Worm (Caenorhabditis elegans) whole organism, L4 larva: ENCODE data around the gene ckb-4.
A peak's percentile ranks its signal among the peaks of the same experiment; 100 is the strongest.

ENCODE experiments used
- F10B5.3 ChIP-seq: sonication (generic microtip); optimal IDR thresholded peaks from 2 replicates; lab custom pipeline; 2016; ENCODE audit warnings: mild to moderate bottlenecking, missing genetic modification characterization, missing compliant biosample characterization
- F26F4.8 ChIP-seq: fragments of 200-800 bp; sonication (Bioruptor generic); conservative IDR thresholded peaks from 2 replicates; pipeline ENCODE4 v1.3.6; 2022; ENCODE audit warnings: missing genetic modification characterization, missing compliant biosample characterization
- F49E8.2 ChIP-seq: sonication (generic microtip); optimal IDR thresholded peaks from 2 replicates; lab custom pipeline; 2016; ENCODE audit warnings: missing compliant biosample characterization, mild to moderate bottlenecking, missing genetic modification characterization, borderline replicate concordance
- T20F7.1 ChIP-seq: fragments of 200-800 bp; sonication (Bioruptor generic); optimal IDR thresholded peaks from 2 replicates; lab custom pipeline; 2018; ENCODE audit warnings: mild to moderate bottlenecking, missing genetic modification characterization, missing compliant biosample characterization
- Y105C5A.15 ChIP-seq: fragments of 200-800 bp; sonication (Bioruptor generic); IDR thresholded peaks from 2 replicates; pipeline ENCODE4 v1.3.6; 2022; ENCODE audit warnings: missing genetic modification characterization, missing compliant biosample characterization
- Y5F2A.4 ChIP-seq: fragments of 200-800 bp; sonication (Bioruptor generic); optimal IDR thresholded peaks from 2 replicates; lab custom pipeline; 2018; ENCODE audit warnings: mild to moderate bottlenecking, missing genetic modification characterization, missing compliant biosample characterization
- ZK546.5 ChIP-seq, 2 experiments: sonication (generic microtip); optimal IDR thresholded peaks; 2 replicates each; lab custom pipeline; 2017; ENCODE audit warnings: missing biosample characterization in 2 of 2, missing genetic modification characterization in 2 of 2
- aha-1 ChIP-seq: fragments of 150-350 bp; peaks from one replicate; lab custom pipeline; 2014; ENCODE audit warnings: missing biosample characterization, missing genetic modification characterization
- arid-1 ChIP-seq: fragments of 200-800 bp; sonication (Bioruptor generic); conservative IDR thresholded peaks from 2 replicates; pipeline ENCODE4 v1.3.6; 2022; ENCODE audit warnings: missing genetic modification reagents, missing genetic modification characterization, missing compliant biosample characterization
- ceh-28 ChIP-seq: fragments of 150-350 bp; optimal IDR thresholded peaks from 2 replicates; lab custom pipeline; 2014; ENCODE audit warnings: missing biosample characterization, missing genetic modification reagents, missing genetic modification characterization
- ctbp-1 ChIP-seq: fragments of 200-800 bp; sonication (Bioruptor generic); IDR thresholded peaks from 2 replicates; pipeline ENCODE4 v1.3.6; 2022; ENCODE audit warnings: missing genetic modification reagents, missing genetic modification characterization, missing compliant biosample characterization
- daf-16 ChIP-seq, 3 experiments: sonication (generic microtip); optimal IDR thresholded peaks; 2 replicates each; lab custom pipeline; 2016 to 2017; ENCODE audit warnings: missing genetic modification characterization in 3 of 3, missing genetic modification reagents in 3 of 3, mild to moderate bottlenecking in 2 of 3, missing compliant biosample characterization in 2 of 3, missing biosample characterization in 1 of 3, moderate library complexity in 1 of 3
- daf-19 ChIP-seq: fragments of 200-800 bp; sonication (Bioruptor generic); conservative IDR thresholded peaks from 2 replicates; pipeline ENCODE4 v1.3.6; 2022; ENCODE audit warnings: missing genetic modification characterization, missing compliant biosample characterization
- dmd-6 ChIP-seq: fragments of 200-800 bp; sonication (Bioruptor generic); IDR thresholded peaks from 2 replicates; pipeline ENCODE4 v1.3.6; 2022; ENCODE audit warnings: missing genetic modification reagents, missing genetic modification characterization, missing compliant biosample characterization
- dpl-1 ChIP-seq: fragments of 150-350 bp; optimal IDR thresholded peaks from 2 replicates; lab custom pipeline; 2014; ENCODE audit warnings: missing biosample characterization, missing genetic modification reagents, missing genetic modification characterization
- duxl-1 ChIP-seq: sonication (generic microtip); optimal IDR thresholded peaks from 2 replicates; lab custom pipeline; 2016; ENCODE audit warnings: mild to moderate bottlenecking, missing genetic modification characterization, moderate library complexity, missing compliant biosample characterization; ENCODE audit not compliant: poor library complexity
- dve-1 ChIP-seq: sonication (generic microtip); optimal IDR thresholded peaks from 2 replicates; lab custom pipeline; 2017; ENCODE audit warnings: antibody characterized with exemption, mild to moderate bottlenecking, missing genetic modification characterization, missing compliant biosample characterization; ENCODE audit not compliant: insufficient read depth
- egl-27 ChIP-seq: sonication (generic microtip); optimal IDR thresholded peaks from 3 replicates; lab custom pipeline; 2017; ENCODE audit warnings: missing biosample characterization, missing genetic modification reagents, missing genetic modification characterization
- fkh-10 ChIP-seq: fragments of 150-350 bp; optimal IDR thresholded peaks from 2 replicates; lab custom pipeline; 2014; ENCODE audit warnings: missing biosample characterization, missing genetic modification reagents, missing genetic modification characterization
- fos-1 ChIP-seq: fragments of 150-350 bp; optimal IDR thresholded peaks from 2 replicates; lab custom pipeline; 2014; ENCODE audit warnings: missing biosample characterization, missing genetic modification characterization
- hlh-11 ChIP-seq: fragments of 200-800 bp; sonication (Bioruptor generic); optimal IDR thresholded peaks from 2 replicates; lab custom pipeline; 2018; ENCODE audit warnings: mild to moderate bottlenecking, missing genetic modification characterization, missing compliant biosample characterization
- lim-7 ChIP-seq: fragments of 200-800 bp; sonication (Bioruptor generic); IDR thresholded peaks from 2 replicates; pipeline ENCODE4 v1.3.6; 2022; ENCODE audit warnings: missing genetic modification characterization, missing compliant biosample characterization
- lin-29 ChIP-seq: fragments of 200-800 bp; sonication (Bioruptor generic); IDR thresholded peaks from 2 replicates; pipeline ENCODE4 v1.3.6; 2022; ENCODE audit warnings: missing genetic modification reagents, missing genetic modification characterization, missing compliant biosample characterization
- lin-38 ChIP-seq: fragments of 200-800 bp; sonication (Bioruptor generic); IDR thresholded peaks from 2 replicates; pipeline ENCODE4 v1.3.6; 2022; ENCODE audit warnings: missing genetic modification reagents, missing genetic modification characterization, missing compliant biosample characterization
- lin-39 ChIP-seq: fragments of 150-350 bp; optimal IDR thresholded peaks from 2 replicates; lab custom pipeline; 2014; ENCODE audit warnings: missing biosample characterization, missing genetic modification reagents, missing genetic modification characterization
- lir-3 ChIP-seq: sonication (generic microtip); optimal IDR thresholded peaks from 2 replicates; lab custom pipeline; 2016; ENCODE audit warnings: mild to moderate bottlenecking, missing genetic modification characterization, missing compliant biosample characterization
- lsy-2 ChIP-seq, 2 experiments: fragments of 150-350 bp in 1 of 2; sonication (generic microtip) in 1 of 2; optimal IDR thresholded peaks; 2 replicates each; lab custom pipeline; 2014 to 2017; ENCODE audit warnings: missing biosample characterization in 2 of 2, missing genetic modification characterization in 2 of 2
- madf-9 ChIP-seq: fragments of 200-800 bp; sonication (Bioruptor generic); conservative IDR thresholded peaks from 2 replicates; pipeline ENCODE4 v1.3.6; 2022; ENCODE audit warnings: missing genetic modification reagents, missing genetic modification characterization, missing compliant biosample characterization
- mdt-29 ChIP-seq: fragments of 200-800 bp; sonication (Bioruptor generic); IDR thresholded peaks from 2 replicates; pipeline ENCODE4 v1.3.6; 2022; ENCODE audit warnings: missing genetic modification reagents, missing genetic modification characterization, missing compliant biosample characterization
- mep-1 ChIP-seq: fragments of 150-350 bp; sonication (generic microtip); optimal IDR thresholded peaks from 3 replicates; lab custom pipeline; 2014; ENCODE audit warnings: missing biosample characterization, missing genetic modification characterization
- nhr-10 ChIP-seq: fragments of 150-350 bp; optimal IDR thresholded peaks from 2 replicates; lab custom pipeline; 2014; ENCODE audit warnings: missing biosample characterization, missing genetic modification characterization
- nhr-111 ChIP-seq: fragments of 200-800 bp; sonication (Bioruptor generic); optimal IDR thresholded peaks from 2 replicates; lab custom pipeline; 2018; ENCODE audit warnings: mild to moderate bottlenecking, missing genetic modification characterization, missing compliant biosample characterization
- nhr-237 ChIP-seq: sonication (generic microtip); optimal IDR thresholded peaks from 2 replicates; lab custom pipeline; 2017; ENCODE audit warnings: missing biosample characterization, missing genetic modification characterization
- nhr-28 ChIP-seq: fragments of 150-350 bp; optimal IDR thresholded peaks from 2 replicates; lab custom pipeline; 2014; ENCODE audit warnings: missing biosample characterization, missing genetic modification characterization
- nhr-77 ChIP-seq: fragments of 150-350 bp; optimal IDR thresholded peaks from 2 replicates; lab custom pipeline; 2014; ENCODE audit warnings: missing biosample characterization, missing genetic modification characterization
- pha-4 ChIP-seq, 2 experiments: fragments of 150-350 bp in 1 of 2; fragments of 200-800 bp in 1 of 2; sonication (Bioruptor generic) in 1 of 2; IDR thresholded peaks in 1 of 2; optimal IDR thresholded peaks in 1 of 2; 2 replicates each; pipeline versions ENCODE4 v1.3.6 to Lab custom; 2014 to 2022; ENCODE audit warnings: missing genetic modification characterization in 2 of 2, missing genetic modification reagents in 2 of 2, missing biosample characterization in 1 of 2, missing compliant biosample characterization in 1 of 2
- rbr-2 ChIP-seq: sonication (generic microtip); optimal IDR thresholded peaks from 2 replicates; lab custom pipeline; 2016; ENCODE audit warnings: missing genotype, missing genetic modification characterization, missing compliant biosample characterization
- saeg-2 ChIP-seq: fragments of 200-800 bp; sonication (Bioruptor generic); IDR thresholded peaks from 2 replicates; pipeline ENCODE4 v1.3.6; 2022; ENCODE audit warnings: missing genetic modification reagents, missing genetic modification characterization, missing compliant biosample characterization
- set-16 ChIP-seq: fragments of 200-800 bp; sonication (Bioruptor generic); IDR thresholded peaks from 2 replicates; pipeline ENCODE4 v1.3.6; 2022; ENCODE audit warnings: missing genetic modification reagents, missing genetic modification characterization, missing compliant biosample characterization
- snpc-1.2 ChIP-seq: fragments of 200-800 bp; sonication (Bioruptor generic); IDR thresholded peaks from 2 replicates; pipeline ENCODE4 v1.3.6; 2022; ENCODE audit warnings: missing genetic modification reagents, missing genetic modification characterization, missing compliant biosample characterization
- snpc-4 ChIP-seq: fragments of 150-350 bp; optimal IDR thresholded peaks from 2 replicates; lab custom pipeline; 2014; ENCODE audit warnings: missing biosample characterization, missing genetic modification characterization
- spr-1 ChIP-seq: sonication (generic microtip); optimal IDR thresholded peaks from 2 replicates; lab custom pipeline; 2016; ENCODE audit warnings: mild to moderate bottlenecking, missing genetic modification characterization, missing compliant biosample characterization
- tag-97 ChIP-seq: fragments of 200-800 bp; sonication (Bioruptor generic); IDR thresholded peaks from 2 replicates; pipeline ENCODE4 v1.3.6; 2022; ENCODE audit warnings: missing genetic modification characterization, missing compliant biosample characterization
- vab-7 ChIP-seq: fragments of 200-800 bp; sonication (Bioruptor generic); IDR thresholded peaks from 2 replicates; pipeline ENCODE4 v1.3.6; 2022; ENCODE audit warnings: missing genetic modification reagents, missing genetic modification characterization, missing compliant biosample characterization
- ztf-11 ChIP-seq: fragments of 150-350 bp; optimal IDR thresholded peaks from 2 replicates; lab custom pipeline; 2014; ENCODE audit warnings: missing biosample characterization, missing genetic modification characterization
- ztf-7 ChIP-seq: fragments of 150-350 bp; optimal IDR thresholded peaks from 2 replicates; lab custom pipeline; 2014; ENCODE audit warnings: missing biosample characterization, missing genetic modification characterization

Gene ckb-4

ce11 chrV:2068728-2069443, 40.3 kb downstream of the ckb-4 start (continued):
- TF ChIP-seq pha-4 (GFP tag; IDR thresholded peaks at IDR 0.05; lab: Robert Waterston, UW) (peak; percentile 14; the same call in 1 of the 2 replicates), pha-4 (tag; optimal IDR thresholded peaks at IDR 0.05; lab: Kevin White, UChicago) (no peak), Y105C5A.15 (GFP tag; lab: Robert Waterston, UW) (no peak; the same call in 1 of the 2 replicates), madf-9 (GFP tag; lab: Robert Waterston, UW) (no peak), F26F4.8 (no peak), spr-1 (tag; lab: Kevin White, UChicago) (no peak), tag-97 (GFP tag; lab: Robert Waterston, UW) (no peak), snpc-4 (tag; lab: Kevin White, UChicago) (no peak), ztf-7 (tag; lab: Kevin White, UChicago) (no peak), nhr-10 (tag; lab: Kevin White, UChicago) (no peak), set-16 (GFP tag; lab: Robert Waterston, UW) (peak; percentile 16; the same call in 1 of the 2 replicates), lir-3 (tag; lab: Kevin White, UChicago) (no peak), fos-1 (tag; lab: Kevin White, UChicago) (no peak), nhr-111 (GFP tag; lab: Kevin White, UChicago) (no peak)

- TF ChIP-seq mdt-29 (GFP tag; lab: Robert Waterston, UW): peak; percentile 25; the same call in 1 of the 2 replicates
- TF ChIP-seq nhr-237: no peak
- TF ChIP-seq duxl-1: peak; percentile 6
- no peak for TF ChIP-seq nhr-77 (tag; lab: Kevin White, UChicago)
- no peak for TF ChIP-seq Y105C5A.15 (GFP tag; lab: Robert Waterston, UW)
- peak; percentile 97 for TF ChIP-seq aha-1 (tag; lab: Kevin White, UChicago)
- peak; percentile 8; the same call in 1 of the 2 replicates for TF ChIP-seq lin-38 (GFP tag; lab: Robert Waterston, UW)
- TF ChIP-seq F49E8.2: no peak
- no peak for TF ChIP-seq vab-7 (GFP tag; lab: Robert Waterston, UW)
- peak; percentile 66; the same call in 1 of the 2 replicates for TF ChIP-seq lim-7
- TF ChIP-seq ZK546.5 (tag; optimal IDR thresholded peaks at IDR 0.05; lab: Kevin White, UChicago): no peak
- peak; percentile 73 for TF ChIP-seq hlh-11
- peak in 1 of 2 experiments; percentile 47 for TF ChIP-seq lsy-2 (tag; optimal IDR thresholded peaks at IDR 0.05; lab: Kevin White, UChicago)
- no peak; the same call in 1 of the 2 replicates for TF ChIP-seq dmd-6 (GFP tag; lab: Robert Waterston, UW)
- TF ChIP-seq daf-16 (GFP tag; optimal IDR thresholded peaks at IDR 0.05; lab: Kevin White, UChicago): no peak
- peak; percentile 16 for TF ChIP-seq daf-16 (tag; optimal IDR thresholded peaks at IDR 0.05; lab: Kevin White, UChicago)
- TF ChIP-seq egl-27: no peak
- peak; percentile 46; the same call in 1 of the 2 replicates for TF ChIP-seq ctbp-1 (GFP tag; lab: Robert Waterston, UW)
- peak; percentile 69 for TF ChIP-seq dve-1
- TF ChIP-seq daf-19: no peak
- peak; percentile 28 for TF ChIP-seq rbr-2 (tag; lab: Kevin White, UChicago)
- TF ChIP-seq fkh-10 (GFP tag; lab: Kevin White, UChicago): no peak
- no peak for TF ChIP-seq tag-97 (GFP tag; lab: Robert Waterston, UW)
- TF ChIP-seq snpc-1.2 (GFP tag; lab: Robert Waterston, UW): peak; percentile 43; the same call in 1 of the 2 replicates
- TF ChIP-seq dpl-1 (GFP tag; lab: Kevin White, UChicago): peak; percentile 17
- TF ChIP-seq set-16 (GFP tag; lab: Robert Waterston, UW): peak; percentile 58
- peak; percentile 53 for TF ChIP-seq nhr-28 (tag; lab: Kevin White, UChicago)
- no peak for TF ChIP-seq F10B5.3
- peak; percentile 67 for TF ChIP-seq mep-1
- TF ChIP-seq arid-1 (GFP tag; lab: Robert Waterston, UW): 0 out of 2 replicates have a peak, but pooled peaks have one; percentile 9
- TF ChIP-seq T20F7.1: no peak
- TF ChIP-seq saeg-2: no peak
- no peak for TF ChIP-seq Y5F2A.4 (GFP tag; lab: Kevin White, UChicago)
- no peak for TF ChIP-seq ztf-11 (tag; lab: Kevin White, UChicago)
- no peak for TF ChIP-seq lin-39
- no peak for TF ChIP-seq ceh-28 (tag; lab: Kevin White, UChicago)
- TF ChIP-seq lin-29: no peak
Observed at ce11 chrV:2067985-2068499, 41.2 kb downstream of the ckb-4 start, which contains the start of gene lbp-9. Gene lbp-9, plus strand, starts transcription at chrV:2068449.
